Worm (Caenorhabditis elegans) whole organism, L3 larva: ENCODE data around the gene Y53F4B.12.

Experiments used
- R02D3.7 ChIP-seq: fragments of 150-350 bp; optimal IDR thresholded peaks from 2 replicates; lab custom pipeline; 2014; ENCODE audit warnings: missing biosample characterization, missing genetic modification characterization
- ZK546.5 ChIP-seq: sonication (generic microtip); optimal IDR thresholded peaks from 2 replicates; lab custom pipeline; 2017; ENCODE audit warnings: missing biosample characterization, missing genetic modification characterization
- aly-2 ChIP-seq: fragments of 150-350 bp; optimal IDR thresholded peaks from 2 replicates; lab custom pipeline; 2014; ENCODE audit warnings: missing biosample characterization, missing genetic modification characterization
- ceh-16 ChIP-seq: sonication (generic microtip); optimal IDR thresholded peaks from 2 replicates; lab custom pipeline; 2017; ENCODE audit warnings: missing biosample characterization, missing genetic modification characterization
- ceh-28 ChIP-seq: fragments of 150-350 bp; optimal IDR thresholded peaks from 2 replicates; lab custom pipeline; 2014; ENCODE audit warnings: missing biosample characterization, missing genetic modification reagents, missing genetic modification characterization
- ceh-9 ChIP-seq: sonication (generic microtip); optimal IDR thresholded peaks from 2 replicates; lab custom pipeline; 2018; ENCODE audit warnings: missing biosample characterization, missing genetic modification characterization
- egl-27 ChIP-seq: sonication (generic microtip); optimal IDR thresholded peaks from 4 replicates; lab custom pipeline; 2017; ENCODE audit warnings: missing biosample characterization, missing genetic modification reagents, missing genetic modification characterization
- elt-1 ChIP-seq: fragments of 150-350 bp; optimal IDR thresholded peaks from 2 replicates; lab custom pipeline; 2014; ENCODE audit warnings: missing biosample characterization, missing genetic modification characterization
- elt-2 ChIP-seq: sonication (generic microtip); optimal IDR thresholded peaks from 2 replicates; lab custom pipeline; 2016; ENCODE audit warnings: missing genetic modification reagents, mild to moderate bottlenecking, missing genetic modification characterization, missing compliant biosample characterization
- eor-1 ChIP-seq, 2 experiments: fragments of 150-350 bp; optimal IDR thresholded peaks; 2 replicates each; lab custom pipeline; 2014 to 2018; ENCODE audit warnings: missing biosample characterization in 2 of 2, missing genetic modification characterization in 2 of 2
- fkh-10 ChIP-seq: sonication (generic microtip); optimal IDR thresholded peaks from 2 replicates; lab custom pipeline; 2017; ENCODE audit warnings: missing biosample characterization, missing genetic modification reagents, missing genetic modification characterization
- fkh-2 ChIP-seq: fragments of 150-350 bp; optimal IDR thresholded peaks from 2 replicates; lab custom pipeline; 2014; ENCODE audit warnings: missing biosample characterization, missing genetic modification reagents, missing genetic modification characterization
- fos-1 ChIP-seq: fragments of 150-350 bp; optimal IDR thresholded peaks from 2 replicates; lab custom pipeline; 2014; ENCODE audit warnings: missing biosample characterization, missing genetic modification characterization
- hmg-11 ChIP-seq: sonication (generic microtip); optimal IDR thresholded peaks from 2 replicates; lab custom pipeline; 2016; ENCODE audit warnings: missing genetic modification characterization, missing compliant biosample characterization
- jun-1 ChIP-seq: fragments of 150-350 bp; optimal IDR thresholded peaks from 2 replicates; lab custom pipeline; 2014; ENCODE audit warnings: missing biosample characterization, missing genetic modification reagents, missing genetic modification characterization
- lin-15B ChIP-seq: fragments of 150-350 bp; optimal IDR thresholded peaks from 2 replicates; lab custom pipeline; 2014; ENCODE audit warnings: missing biosample characterization, missing genetic modification characterization
- lin-39 ChIP-seq: fragments of 150-350 bp; optimal IDR thresholded peaks from 2 replicates; lab custom pipeline; 2018; ENCODE audit warnings: missing biosample characterization, missing genetic modification reagents, missing genetic modification characterization
- lsy-12 ChIP-seq: sonication (generic microtip); optimal IDR thresholded peaks from 2 replicates; lab custom pipeline; 2016; ENCODE audit warnings: mild to moderate bottlenecking, missing genetic modification characterization, missing compliant biosample characterization
- mdl-1 ChIP-seq: fragments of 150-350 bp; optimal IDR thresholded peaks from 2 replicates; lab custom pipeline; 2014; ENCODE audit warnings: missing biosample characterization, missing genetic modification characterization
- mml-1 ChIP-seq: fragments of 150-350 bp; sonication (generic microtip); optimal IDR thresholded peaks from 3 replicates; lab custom pipeline; 2014; ENCODE audit warnings: missing biosample characterization, missing genetic modification characterization
- nfya-1 ChIP-seq: sonication (generic microtip); optimal IDR thresholded peaks from 2 replicates; lab custom pipeline; 2017; ENCODE audit warnings: missing genetic modification characterization, mild to moderate bottlenecking, missing compliant biosample characterization, antibody characterized with exemption, moderate library complexity; ENCODE audit not compliant: insufficient read depth
- nhr-23 ChIP-seq: fragments of 150-350 bp; optimal IDR thresholded peaks from 2 replicates; lab custom pipeline; 2014; ENCODE audit warnings: missing biosample characterization, missing genetic modification reagents, missing genetic modification characterization
- nhr-237 ChIP-seq: fragments of 150-350 bp; optimal IDR thresholded peaks from 2 replicates; lab custom pipeline; 2014; ENCODE audit warnings: missing biosample characterization, missing genetic modification characterization
- nhr-25 ChIP-seq: sonication (generic microtip); optimal IDR thresholded peaks from 2 replicates; lab custom pipeline; 2017; ENCODE audit warnings: missing biosample characterization, missing genetic modification characterization
- nhr-28 ChIP-seq: fragments of 150-350 bp; optimal IDR thresholded peaks from 2 replicates; lab custom pipeline; 2014; ENCODE audit warnings: missing biosample characterization, missing genetic modification characterization
- nhr-43 ChIP-seq: sonication (generic microtip); optimal IDR thresholded peaks from 2 replicates; lab custom pipeline; 2016; ENCODE audit warnings: mild to moderate bottlenecking, missing genetic modification characterization, missing compliant biosample characterization; ENCODE audit not compliant: poor library complexity, severe bottlenecking
- nhr-67 ChIP-seq: fragments of 150-350 bp; optimal IDR thresholded peaks from 2 replicates; lab custom pipeline; 2014; ENCODE audit warnings: missing biosample characterization, missing genetic modification characterization
- nhr-76 ChIP-seq: fragments of 150-350 bp; sonication (generic microtip); optimal IDR thresholded peaks from 5 replicates; lab custom pipeline; 2014; ENCODE audit warnings: missing biosample characterization, missing genetic modification characterization
- nhr-77 ChIP-seq: fragments of 150-350 bp; optimal IDR thresholded peaks from 2 replicates; lab custom pipeline; 2014; ENCODE audit warnings: missing biosample characterization, missing genetic modification characterization
- pqm-1 ChIP-seq: fragments of 150-350 bp; optimal IDR thresholded peaks from 2 replicates; lab custom pipeline; 2017; ENCODE audit warnings: missing biosample characterization, missing genetic modification characterization, inconsistent platforms
- skn-1 ChIP-seq: fragments of 150-350 bp; optimal IDR thresholded peaks from 2 replicates; lab custom pipeline; 2014; ENCODE audit warnings: missing biosample characterization, missing genetic modification characterization
- snpc-4 ChIP-seq: fragments of 150-350 bp; optimal IDR thresholded peaks from 2 replicates; lab custom pipeline; 2014; ENCODE audit warnings: missing biosample characterization, missing genetic modification characterization
- unc-62 ChIP-seq: fragments of 150-350 bp; sonication (generic microtip); optimal IDR thresholded peaks from 4 replicates; lab custom pipeline; 2014; ENCODE audit warnings: missing biosample characterization, missing genetic modification reagents, missing genetic modification characterization
- zag-1 ChIP-seq: fragments of 150-350 bp; optimal IDR thresholded peaks from 2 replicates; lab custom pipeline; 2014; ENCODE audit warnings: missing biosample characterization, missing genetic modification characterization
- ztf-11 ChIP-seq: fragments of 150-350 bp; optimal IDR thresholded peaks from 2 replicates; lab custom pipeline; 2014; ENCODE audit warnings: missing biosample characterization, missing genetic modification characterization
- ztf-4 ChIP-seq: fragments of 150-350 bp; optimal IDR thresholded peaks from 2 replicates; lab custom pipeline; 2014; ENCODE audit warnings: missing biosample characterization, missing genetic modification characterization

Gene Y53F4B.12

DNA sequence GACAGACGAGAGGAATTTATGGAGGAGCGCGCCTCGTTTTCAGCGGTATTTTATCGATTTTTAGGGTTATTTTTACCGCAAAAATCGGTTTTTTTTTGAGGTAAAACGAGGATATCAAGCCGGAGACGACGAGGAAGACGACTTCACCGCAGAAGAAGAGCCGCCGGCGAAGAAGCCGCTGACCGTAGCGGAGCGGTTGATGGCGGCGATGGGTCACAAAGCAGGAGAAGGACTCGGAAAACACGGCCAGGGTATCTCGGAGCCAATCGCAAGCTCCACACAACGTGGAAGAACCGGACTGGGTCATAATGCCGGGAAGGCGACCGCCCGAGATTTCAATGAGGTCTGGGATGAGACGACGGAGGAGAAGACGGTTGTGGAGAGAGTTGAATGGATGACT is 7.4 kb downstream of the Y53F4B.12 start:
- TF ChIP-seq jun-1 (tag; lab: Kevin White, UChicago), result no peak
- no peak for TF ChIP-seq nhr-28 (tag; lab: Kevin White, UChicago)
- TF ChIP-seq zag-1, result no peak
- TF ChIP-seq ztf-4, result no peak
- TF ChIP-seq nfya-1 (tag; lab: Kevin White, UChicago), result no peak
- no peak for TF ChIP-seq skn-1 (tag; lab: Kevin White, UChicago)
- TF ChIP-seq fkh-10 (GFP tag; lab: Kevin White, UChicago), result no peak
- TF ChIP-seq lin-15B (tag; lab: Kevin White, UChicago), result no peak
- TF ChIP-seq egl-27, result no peak

DNA sequence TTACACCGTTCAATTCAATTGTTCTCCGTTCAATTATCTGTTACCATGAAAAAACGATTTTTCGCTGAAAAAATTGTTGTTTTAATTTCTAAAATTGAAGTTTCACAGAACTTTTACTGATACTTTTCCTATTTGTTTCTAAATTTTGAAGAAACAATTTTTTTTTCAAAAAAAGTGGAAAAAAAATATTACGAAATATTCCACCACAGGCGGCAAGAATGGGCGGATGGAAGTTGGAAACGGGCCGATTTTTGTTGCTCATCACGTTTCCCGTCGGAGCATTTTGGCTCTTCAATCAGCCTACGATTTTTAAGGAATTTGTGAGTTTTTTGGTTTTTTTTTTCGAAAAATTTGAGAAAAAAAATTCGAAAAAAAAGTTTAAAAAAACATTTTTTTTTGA is 18.8 kb downstream of the Y53F4B.12 start, which contains the start of gene Y53F4B.14:
TSS of gene Y53F4B.14 (plus strand) at position 210 of the 400 bp plus-strand sequence.
- TF ChIP-seq elt-2 (tag; lab: Kevin White, UChicago) (no peak), aly-2 (tag; lab: Kevin White, UChicago) (no peak), egl-27 (no peak), nhr-23 (no peak)
- TF ChIP-seq, all 47 proteins: peak for 0

- TF ChIP-seq fkh-10 (GFP tag; lab: Kevin White, UChicago) (no peak), hmg-11 (tag; lab: Kevin White, UChicago) (no peak), fkh-2 (no peak), mdl-1 (tag; lab: Kevin White, UChicago) (no peak), nhr-76 (tag; lab: Kevin White, UChicago) (no peak), ZK546.5 (tag; lab: Kevin White, UChicago) (no peak), nhr-28 (tag; lab: Kevin White, UChicago) (no peak), mml-1 (no peak), snpc-4 (tag; lab: Kevin White, UChicago) (no peak), eor-1 (tag; optimal IDR thresholded peaks at IDR 0.05; lab: Kevin White, UChicago) (no peak), R02D3.7 (tag; lab: Kevin White, UChicago) (no peak), skn-1 (tag; lab: Kevin White, UChicago) (no peak), ztf-4 (no peak), nhr-43 (no peak), nhr-77 (tag; lab: Kevin White, UChicago) (no peak), nhr-25 (no peak), egl-27 (no peak), lin-15B (tag; lab: Kevin White, UChicago) (no peak), elt-2 (tag; lab: Kevin White, UChicago) (no peak)
Measured at ce11 chrII:15039104-15039503, 20.1 kb downstream of the Y53F4B.12 start, which contains the start of gene trip-4. trip-4 (plus strand) TSS chrII:15039404.

DNA sequence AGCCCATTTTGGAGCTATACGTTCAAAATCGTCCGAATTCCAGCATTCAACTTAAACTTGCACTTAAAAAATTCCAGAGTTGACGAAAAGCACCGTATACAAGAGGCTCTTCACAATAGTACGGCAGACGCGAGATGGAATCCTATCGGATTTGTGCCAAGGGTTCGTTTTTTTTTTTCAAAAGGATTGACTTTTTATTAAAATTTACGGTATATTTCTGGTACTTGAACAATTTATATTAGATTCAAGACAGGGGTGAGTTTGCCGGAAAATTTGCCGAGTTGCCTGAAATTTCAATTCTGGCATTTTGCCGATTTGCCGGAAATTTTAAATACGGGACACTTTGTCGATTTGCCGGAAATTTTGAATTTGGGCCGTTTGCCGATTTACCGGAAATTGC is 23.3 kb downstream of the Y53F4B.12 start:
- TF ChIP-seq pqm-1 (tag; lab: Kevin White, UChicago), result no peak
- TF ChIP-seq nhr-77 (tag; lab: Kevin White, UChicago), result no peak
- no peak for TF ChIP-seq ceh-9
- no peak for TF ChIP-seq ceh-16 (tag; lab: Kevin White, UChicago)
- no peak for TF ChIP-seq nfya-1 (tag; lab: Kevin White, UChicago)
- TF ChIP-seq ZK546.5 (tag; lab: Kevin White, UChicago), result no peak
- TF ChIP-seq lsy-12 (tag; lab: Kevin White, UChicago), result no peak
- no peak for TF ChIP-seq skn-1 (tag; lab: Kevin White, UChicago)
- no peak for TF ChIP-seq nhr-76 (tag; lab: Kevin White, UChicago)
- no peak for TF ChIP-seq fos-1 (tag; lab: Kevin White, UChicago)
- TF ChIP-seq unc-62, result no peak
- TF ChIP-seq nhr-237, result no peak
- no peak for TF ChIP-seq nhr-43
- no peak for TF ChIP-seq hmg-11 (tag; lab: Kevin White, UChicago)
- TF ChIP-seq R02D3.7 (tag; lab: Kevin White, UChicago), result no peak
- TF ChIP-seq ztf-4, result no peak

DNA sequence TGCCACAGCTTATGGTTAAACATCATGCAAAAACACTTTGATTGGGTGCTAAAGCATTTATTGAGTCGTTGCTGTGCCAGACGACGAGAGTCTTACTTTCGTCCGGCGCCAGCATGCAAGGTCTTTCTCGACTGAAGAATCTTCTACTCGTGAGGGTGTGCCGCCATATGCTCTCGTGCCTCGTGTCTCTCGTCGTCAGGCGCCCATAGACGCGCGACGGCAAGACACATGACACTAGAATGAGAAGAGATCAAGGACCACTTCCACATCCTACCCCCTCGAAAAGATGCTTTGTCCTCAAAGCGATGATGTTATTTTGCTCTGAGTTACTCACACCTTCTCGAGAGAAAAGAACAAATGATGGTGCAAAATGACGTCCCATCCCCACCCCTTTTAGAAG is 23.8 kb downstream of the Y53F4B.12 start:
- peak; percentile 50 for TF ChIP-seq lin-39 (tag; lab: Kevin White, UChicago)

- no peak for TF ChIP-seq nhr-77 (tag; lab: Kevin White, UChicago)
- TF ChIP-seq nhr-76 (tag; lab: Kevin White, UChicago), result no peak
- TF ChIP-seq mml-1, result no peak
- no peak for TF ChIP-seq elt-1 (tag; lab: Kevin White, UChicago)
- TF ChIP-seq fos-1 (tag; lab: Kevin White, UChicago), result no peak
- TF ChIP-seq nhr-67 (tag; lab: Kevin White, UChicago), result no peak
- no peak for TF ChIP-seq aly-2 (tag; lab: Kevin White, UChicago)
- no peak for TF ChIP-seq egl-27
- TF ChIP-seq ceh-28 (tag; lab: Kevin White, UChicago), result no peak
- TF ChIP-seq nhr-25, result no peak
- no peak for TF ChIP-seq skn-1 (tag; lab: Kevin White, UChicago)
- TF ChIP-seq ztf-11, result no peak
- no peak for TF ChIP-seq lin-39 (tag; lab: Kevin White, UChicago)
- no peak for TF ChIP-seq fkh-10 (GFP tag; lab: Kevin White, UChicago)
- no peak for TF ChIP-seq nfya-1 (tag; lab: Kevin White, UChicago)
- no peak for TF ChIP-seq ceh-16 (tag; lab: Kevin White, UChicago)
- TF ChIP-seq, all 47 proteins: peak for 0
Measured at ce11 chrII:15058282-15058681, 39.3 kb downstream of the Y53F4B.12 start, which contains the start of gene Y53F4B.17. Y53F4B.17 (plus strand) TSS chrII:15058656.
